Fruit fly (Drosophila melanogaster) whole organism, embryonic: ENCODE measurements around the gene CG7970.

Experiments used
- Awh ChIP-seq: fragments of 200-800 bp; sonication (Bioruptor generic); IDR thresholded peaks from 2 replicates; pipeline ENCODE4, ENCODE4 v1.3.6; 2022; ENCODE audit warnings: missing biosample characterization, missing genetic modification characterization
- BtbVII ChIP-seq: fragments of 200-800 bp; sonication (Bioruptor generic); optimal IDR thresholded peaks from 3 replicates; lab custom pipeline; 2017; ENCODE audit warnings: missing biosample characterization, mild to moderate bottlenecking, missing genetic modification characterization
- CG1024 ChIP-seq: fragments of 200-800 bp; sonication (Bioruptor generic); IDR thresholded peaks from 2 replicates; pipeline ENCODE4 v1.3.6; 2022; ENCODE audit warnings: missing biosample characterization, missing genetic modification characterization
- CG10274 ChIP-seq: fragments of 200-800 bp; sonication (Bioruptor generic); optimal IDR thresholded peaks from 3 replicates; lab custom pipeline; 2017; ENCODE audit warnings: missing biosample characterization, mild to moderate bottlenecking, missing genetic modification characterization
- CG10366 ChIP-seq: fragments of 200-800 bp; sonication (Bioruptor generic); IDR thresholded peaks from 2 replicates; pipeline ENCODE4 v1.3.6; 2022; ENCODE audit warnings: missing biosample characterization, missing genetic modification characterization
- CG12071 ChIP-seq: fragments of 200-800 bp; sonication (Bioruptor generic); optimal IDR thresholded peaks from 3 replicates; lab custom pipeline; 2018; ENCODE audit warnings: missing biosample characterization, mild to moderate bottlenecking, missing genetic modification characterization
- CG12299 ChIP-seq: fragments of 200-800 bp; sonication (Bioruptor generic); optimal IDR thresholded peaks from 2 replicates; lab custom pipeline; 2018; ENCODE audit warnings: missing biosample characterization, mild to moderate bottlenecking, missing genetic modification characterization
- CG13123 ChIP-seq: fragments of 200-800 bp; sonication (Bioruptor generic); optimal IDR thresholded peaks from 2 replicates; lab custom pipeline; 2016; ENCODE audit warnings: missing biosample characterization, missing genetic modification characterization
- CG13287 ChIP-seq: fragments of 200-800 bp; sonication (Bioruptor generic); IDR thresholded peaks from 2 replicates; pipeline ENCODE4 v1.3.6; 2022; ENCODE audit warnings: missing biosample characterization, missing genetic modification characterization; ENCODE audit not compliant: partially characterized antibody
- CG13775 ChIP-seq: fragments of 200-800 bp; sonication (Bioruptor generic); optimal IDR thresholded peaks from 3 replicates; lab custom pipeline; 2017; ENCODE audit warnings: missing biosample characterization, mild to moderate bottlenecking, missing genetic modification characterization
- CG14014 ChIP-seq: fragments of 200-800 bp; sonication (Bioruptor generic); IDR thresholded peaks from 2 replicates; pipeline ENCODE4 v1.3.6; 2022; ENCODE audit warnings: missing biosample characterization, missing genetic modification characterization
- CG16863 ChIP-seq: fragments of 200-800 bp; sonication (Bioruptor generic); optimal IDR thresholded peaks from 3 replicates; lab custom pipeline; 2016; ENCODE audit warnings: missing biosample characterization, missing genetic modification characterization
- CG18476 ChIP-seq: fragments of 200-800 bp; sonication (Bioruptor generic); optimal IDR thresholded peaks from 2 replicates; lab custom pipeline; 2016; ENCODE audit warnings: missing biosample characterization, mild to moderate bottlenecking, missing genetic modification characterization
- CG34376 ChIP-seq: fragments of 200-800 bp; sonication (Bioruptor generic); optimal IDR thresholded peaks from 2 replicates; lab custom pipeline; 2018; ENCODE audit warnings: missing biosample characterization, mild to moderate bottlenecking, missing genetic modification characterization
- CG4328 ChIP-seq: fragments of 200-800 bp; sonication (Bioruptor generic); optimal IDR thresholded peaks from 3 replicates; lab custom pipeline; 2017; ENCODE audit warnings: missing biosample characterization, missing genetic modification reagents, missing genetic modification characterization
- CG43689 ChIP-seq: fragments of 200-800 bp; sonication (Bioruptor generic); IDR thresholded peaks from 2 replicates; pipeline ENCODE4 v1.3.6; 2022; ENCODE audit warnings: missing biosample characterization, missing genetic modification characterization
- CG5180 ChIP-seq: fragments of 200-800 bp; sonication (Bioruptor generic); optimal IDR thresholded peaks from 3 replicates; lab custom pipeline; 2017; ENCODE audit warnings: missing biosample characterization, missing genetic modification characterization, mild to moderate bottlenecking, moderate library complexity, missing genetic modification reagents
- CG6813 ChIP-seq: fragments of 200-800 bp; sonication (Bioruptor generic); optimal IDR thresholded peaks from 2 replicates; lab custom pipeline; 2017; ENCODE audit warnings: missing biosample characterization, missing genetic modification characterization, mild to moderate bottlenecking, moderate library complexity, missing genetic modification reagents
- CG7357 ChIP-seq: fragments of 200-800 bp; sonication (Bioruptor generic); IDR thresholded peaks from 3 replicates; pipeline ENCODE4 v1.3.6; 2022; ENCODE audit warnings: missing biosample characterization, missing genetic modification characterization
- CG8944 ChIP-seq: fragments of 200-800 bp; sonication (Bioruptor generic); optimal IDR thresholded peaks from 3 replicates; lab custom pipeline; 2016; ENCODE audit warnings: missing biosample characterization, missing genetic modification characterization
- CTCF ChIP-seq: fragments of 200-800 bp; sonication (Bioruptor generic); optimal IDR thresholded peaks from 2 replicates; lab custom pipeline; 2017; ENCODE audit warnings: missing biosample characterization, mild to moderate bottlenecking, missing genetic modification characterization, moderate library complexity
- Drgx ChIP-seq: fragments of 200-800 bp; sonication (Bioruptor generic); IDR thresholded peaks from 2 replicates; pipeline ENCODE4 v1.3.6; 2022; ENCODE audit warnings: missing biosample characterization, missing genetic modification characterization
- ERR ChIP-seq: fragments of 200-800 bp; sonication (Bioruptor generic); optimal IDR thresholded peaks from 2 replicates; lab custom pipeline; 2016; ENCODE audit warnings: missing biosample characterization, missing genetic modification characterization
- Fer2 ChIP-seq: fragments of 200-800 bp; sonication (Bioruptor generic); optimal IDR thresholded peaks from 2 replicates; lab custom pipeline; 2018; ENCODE audit warnings: missing biosample characterization, mild to moderate bottlenecking, missing genetic modification characterization, moderate library complexity
- Lhr ChIP-seq: fragments of 200-800 bp; sonication (Bioruptor generic); optimal IDR thresholded peaks from 3 replicates; lab custom pipeline; 2017; ENCODE audit warnings: mild to moderate bottlenecking, missing biosample characterization, missing genetic modification reagents, missing genetic modification characterization
- Med ChIP-seq: fragments of 200-800 bp; sonication (Bioruptor generic); peaks from one replicate; lab custom pipeline; 2016; ENCODE audit warnings: missing biosample characterization, missing genetic modification characterization, mild to moderate bottlenecking, inconsistent platforms, moderate library complexity
- NFAT ChIP-seq: fragments of 200-800 bp; sonication (Bioruptor generic); IDR thresholded peaks from 2 replicates; pipeline ENCODE4 v1.3.6; 2022; ENCODE audit warnings: missing biosample characterization, missing genetic modification characterization
- PHDP ChIP-seq: fragments of 200-800 bp; sonication (Bioruptor generic); optimal IDR thresholded peaks from 3 replicates; lab custom pipeline; 2018; ENCODE audit warnings: missing biosample characterization, mild to moderate bottlenecking, missing genetic modification characterization, moderate library complexity
- ab ChIP-seq: fragments of 200-800 bp; sonication (Bioruptor generic); optimal IDR thresholded peaks from 2 replicates; lab custom pipeline; 2016; ENCODE audit warnings: missing biosample characterization, missing genetic modification characterization
- bbx ChIP-seq: fragments of 200-800 bp; sonication (Bioruptor generic); IDR thresholded peaks from 2 replicates; pipeline ENCODE4 v1.3.6; 2022; ENCODE audit warnings: missing biosample characterization, missing genetic modification characterization; ENCODE audit not compliant: partially characterized antibody
- bcd ChIP-seq: fragments of 200-800 bp; sonication (Bioruptor generic); optimal IDR thresholded peaks from 2 replicates; lab custom pipeline; 2017; ENCODE audit warnings: missing biosample characterization, mild to moderate bottlenecking, missing genetic modification characterization
- bsh ChIP-seq, 2 experiments: fragments of 200-800 bp; sonication (Bioruptor generic); optimal IDR thresholded peaks; 2 replicates each; lab custom pipeline; 2017 to 2018; ENCODE audit warnings: mild to moderate bottlenecking in 2 of 2, missing biosample characterization in 2 of 2, missing genetic modification characterization in 2 of 2, moderate library complexity in 1 of 2
- cas ChIP-seq: fragments of 200-800 bp; sonication (Bioruptor generic); IDR thresholded peaks from 2 replicates; pipeline ENCODE4 v1.3.6; 2022; ENCODE audit warnings: missing biosample characterization, missing genetic modification characterization
- dmrt11E ChIP-seq: fragments of 200-800 bp; sonication (Bioruptor generic); optimal IDR thresholded peaks from 3 replicates; lab custom pipeline; 2018; ENCODE audit warnings: missing biosample characterization, mild to moderate bottlenecking, missing genetic modification characterization, moderate library complexity
- fru ChIP-seq: fragments of >200 bp; optimal IDR thresholded peaks from 2 replicates; lab custom pipeline; 2017
- h ChIP-seq: fragments of >200 bp; optimal IDR thresholded peaks from 2 replicates; lab custom pipeline; 2017
- insv ChIP-seq, 2 experiments: fragments of 200-800 bp; sonication (Bioruptor generic); optimal IDR thresholded peaks; 3 replicates each; lab custom pipeline; 2016 to 2018; ENCODE audit warnings: missing biosample characterization in 2 of 2, missing genetic modification characterization in 2 of 2
- jumu ChIP-seq: fragments of 200-800 bp; sonication (Bioruptor generic); optimal IDR thresholded peaks from 3 replicates; lab custom pipeline; 2016; ENCODE audit warnings: missing biosample characterization, missing genetic modification characterization
- kah ChIP-seq: fragments of 200-800 bp; sonication (Bioruptor generic); optimal IDR thresholded peaks from 2 replicates; lab custom pipeline; 2018; ENCODE audit warnings: missing biosample characterization, mild to moderate bottlenecking, missing genetic modification characterization
- odd ChIP-seq: fragments of 200-800 bp; sonication (Bioruptor generic); optimal IDR thresholded peaks from 2 replicates; lab custom pipeline; 2017; ENCODE audit warnings: missing biosample characterization, mild to moderate bottlenecking, missing genetic modification characterization
- psq ChIP-seq: fragments of 200-800 bp; sonication (Bioruptor generic); optimal IDR thresholded peaks from 2 replicates; lab custom pipeline; 2017; ENCODE audit warnings: missing biosample characterization, missing genetic modification characterization
- ro ChIP-seq: fragments of 200-800 bp; sonication (Bioruptor generic); IDR thresholded peaks from 2 replicates; pipeline ENCODE4 v1.3.6; 2022; ENCODE audit warnings: missing biosample characterization, missing genetic modification characterization
- run ChIP-seq: fragments of 200-800 bp; sonication (Bioruptor generic); optimal IDR thresholded peaks from 3 replicates; lab custom pipeline; 2018; ENCODE audit warnings: missing biosample characterization, mild to moderate bottlenecking, missing genetic modification characterization
- shn ChIP-seq: fragments of 200-800 bp; sonication (Bioruptor generic); optimal IDR thresholded peaks from 3 replicates; lab custom pipeline; 2016; ENCODE audit warnings: missing biosample characterization, missing genetic modification characterization
- sim ChIP-seq: fragments of 200-800 bp; sonication (Bioruptor generic); IDR thresholded peaks from 2 replicates; pipeline ENCODE4 v1.3.6; 2022; ENCODE audit warnings: missing biosample characterization, missing genetic modification characterization
- slou ChIP-seq: fragments of 200-800 bp; sonication (Bioruptor generic); optimal IDR thresholded peaks from 3 replicates; lab custom pipeline; 2016; ENCODE audit warnings: missing biosample characterization, missing genetic modification characterization
- sqz ChIP-seq: fragments of 200-800 bp; sonication (Bioruptor generic); optimal IDR thresholded peaks from 3 replicates; lab custom pipeline; 2018; ENCODE audit warnings: missing biosample characterization, mild to moderate bottlenecking, missing genetic modification characterization
- stc ChIP-seq: fragments of 200-800 bp; sonication (Bioruptor generic); IDR thresholded peaks from 2 replicates; pipeline ENCODE4 v1.3.6; 2022; ENCODE audit warnings: missing biosample characterization, missing genetic modification characterization
- tna ChIP-seq: fragments of 200-800 bp; sonication (Bioruptor generic); IDR thresholded peaks from 2 replicates; pipeline ENCODE4 v1.3.6; 2022; ENCODE audit warnings: missing biosample characterization, missing genetic modification characterization; ENCODE audit not compliant: partially characterized antibody
- wdn ChIP-seq: fragments of 200-800 bp; sonication (Bioruptor generic); IDR thresholded peaks from 2 replicates; pipeline ENCODE4 v1.3.6; 2022; ENCODE audit warnings: missing biosample characterization, missing genetic modification characterization
- z ChIP-seq: fragments of 200-800 bp; sonication (Bioruptor generic); IDR thresholded peaks from 3 replicates; pipeline ENCODE4 v1.3.6; 2022; ENCODE audit warnings: missing biosample characterization, missing genetic modification characterization

The CG7970 gene

DNA sequence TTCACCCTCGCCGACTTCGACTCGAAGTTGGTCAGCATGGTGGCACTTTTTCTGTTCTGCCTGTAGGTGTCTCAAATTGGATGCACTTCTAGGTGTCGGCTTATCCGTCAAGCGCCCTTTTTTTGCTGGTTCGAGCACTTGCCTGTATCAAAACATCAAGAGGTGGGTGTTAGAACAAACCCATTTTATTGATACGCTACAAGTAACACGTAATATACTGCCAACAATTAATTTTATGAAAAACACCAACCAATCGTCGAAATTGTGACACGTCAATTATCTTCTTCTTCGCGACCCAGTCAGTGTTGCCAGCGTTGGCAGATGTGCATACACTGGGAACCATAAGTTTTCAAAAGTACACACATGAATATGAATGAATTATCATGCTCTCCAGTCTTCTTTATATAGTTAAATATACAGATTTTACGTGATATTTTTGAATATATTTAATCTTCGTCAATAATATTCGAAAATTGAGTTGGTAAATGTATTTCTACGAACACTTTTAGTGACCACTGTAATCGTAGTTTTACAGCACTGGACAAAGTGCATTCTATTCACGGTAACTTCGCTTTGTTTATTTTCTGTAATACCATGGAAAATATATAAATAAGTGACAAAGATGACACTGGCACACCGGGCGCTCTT, 7.5 kb upstream of the CG7970 start, which contains the start of the genes alphaCOP and CG13919 (continued):
- TF ChIP-seq tna (GFP tag; lab: Robert Waterston, UW) (no peak), CG43689 (GFP tag; lab: Robert Waterston, UW) (peak; percentile 95), CG34376 (GFP tag; lab: Kevin White, UChicago) (peak; percentile 89), Fer2 (peak; percentile 89), PHDP (peak; percentile 97), bbx (no peak), sim (GFP tag; lab: Robert Waterston, UW) (peak; percentile 87), CG16863 (GFP tag; lab: Kevin White, UChicago) (peak; percentile 91), sqz (GFP tag; lab: Kevin White, UChicago) (no peak), CG7357 (GFP tag; lab: Robert Waterston, UW) (peak; percentile 87), fru (no peak), h (lab: Kevin White, UChicago) (no peak), stc (GFP tag; lab: Robert Waterston, UW) (peak; percentile 95), CG13123 (GFP tag; lab: Kevin White, UChicago) (peak; percentile 94), ab (GFP tag; lab: Kevin White, UChicago) (peak; percentile 90), insv (GFP tag; optimal IDR thresholded peaks at IDR 0.05; lab: Kevin White, UChicago) (peak in 1 of 2 experiments; percentile 65), Med (peak; percentile 99), z (GFP tag; lab: Robert Waterston, UW) (no peak), CG13775 (GFP tag; lab: Kevin White, UChicago) (peak; percentile 96), CG10274 (GFP tag; lab: Kevin White, UChicago) (peak; percentile 61), NFAT (GFP tag; lab: Robert Waterston, UW) (peak; percentile 96), kah (peak; percentile 83), CG12299 (tag; lab: Kevin White, UChicago) (peak; percentile 92), bcd (GFP tag; lab: Kevin White, UChicago) (peak; percentile 96), shn (GFP tag; lab: Kevin White, UChicago) (peak; percentile 84), wdn (peak; percentile 96), BtbVII (GFP tag; lab: Kevin White, UChicago) (peak; percentile 92), CTCF (GFP tag; lab: Kevin White, UChicago) (peak; percentile 35), ERR (GFP tag; lab: Kevin White, UChicago) (peak; percentile 88), CG13287 (GFP tag; lab: Robert Waterston, UW) (peak; percentile 54; the same call in 1 of the 2 replicates), CG14014 (peak; percentile 96), Lhr (peak; percentile 88), CG4328 (GFP tag; lab: Kevin White, UChicago) (peak; percentile 85), CG6813 (peak; percentile 75), dmrt11E (tag; lab: Kevin White, UChicago) (peak; percentile 97), Awh (GFP tag; lab: Robert Waterston, UW) (peak; percentile 98), CG8944 (GFP tag; lab: Kevin White, UChicago) (peak; percentile 85), run (tag; lab: Kevin White, UChicago) (peak; percentile 90), Drgx (GFP tag; lab: Robert Waterston, UW) (peak; percentile 96), slou (GFP tag; lab: Kevin White, UChicago) (peak; percentile 96), CG1024 (GFP tag; lab: Robert Waterston, UW) (peak; percentile 77), jumu (peak; percentile 85), cas (GFP tag; lab: Robert Waterston, UW) (peak; percentile 93), bsh (GFP tag; optimal IDR thresholded peaks at IDR 0.05; lab: Kevin White, UChicago) (peak; percentile 86 to 98), CG12071 (GFP tag; lab: Kevin White, UChicago) (peak; percentile 81), CG10366 (peak; percentile 98), psq (peak; percentile 90), odd (GFP tag; lab: Kevin White, UChicago) (peak; percentile 90), CG18476 (GFP tag; lab: Kevin White, UChicago) (peak; percentile 95), ro (GFP tag; lab: Robert Waterston, UW) (peak; percentile 94), CG5180 (peak; percentile 71)
